Fruit fly (Drosophila melanogaster) whole organism, embryonic: Measurements from ENCODE around the gene CG14881.

Experiments
- Adf1 ChIP-seq: fragments of 200-800 bp; sonication (Bioruptor generic); IDR thresholded peaks from 2 replicates; pipeline ENCODE4 v1.3.6; 2022; ENCODE audit warnings: missing biosample characterization, missing genetic modification characterization
- BtbVII ChIP-seq: fragments of 200-800 bp; sonication (Bioruptor generic); optimal IDR thresholded peaks from 3 replicates; lab custom pipeline; 2017; ENCODE audit warnings: missing biosample characterization, mild to moderate bottlenecking, missing genetic modification characterization
- C15 ChIP-seq: fragments of 200-800 bp; sonication (Bioruptor generic); IDR thresholded peaks from 3 replicates; pipeline ENCODE4 v1.3.6; 2022; ENCODE audit warnings: missing biosample characterization, missing genetic modification characterization
- CG10147 ChIP-seq: fragments of 200-800 bp; sonication (Bioruptor generic); optimal IDR thresholded peaks from 2 replicates; lab custom pipeline; 2019; ENCODE audit warnings: missing biosample characterization, mild to moderate bottlenecking, missing genetic modification characterization, moderate library complexity
- CG10209 ChIP-seq: fragments of 200-800 bp; sonication (Bioruptor generic); optimal IDR thresholded peaks from 3 replicates; lab custom pipeline; 2017; ENCODE audit warnings: missing biosample characterization, mild to moderate bottlenecking, missing genetic modification characterization, missing genetic modification reagents
- CG11560 ChIP-seq: fragments of 200-800 bp; sonication (Bioruptor generic); IDR thresholded peaks from 3 replicates; pipeline ENCODE4 v1.3.6; 2022; ENCODE audit warnings: missing biosample characterization, missing genetic modification characterization
- CG12391 ChIP-seq: fragments of 200-800 bp; sonication (Bioruptor generic); optimal IDR thresholded peaks from 3 replicates; lab custom pipeline; 2018; ENCODE audit warnings: missing biosample characterization, mild to moderate bottlenecking, missing genetic modification characterization, moderate library complexity
- CG12744 ChIP-seq: fragments of 200-800 bp; sonication (Bioruptor generic); optimal IDR thresholded peaks from 2 replicates; lab custom pipeline; 2016; ENCODE audit warnings: missing biosample characterization, missing genetic modification characterization
- CG14014 ChIP-seq: fragments of 200-800 bp; sonication (Bioruptor generic); IDR thresholded peaks from 2 replicates; pipeline ENCODE4 v1.3.6; 2022; ENCODE audit warnings: missing biosample characterization, missing genetic modification characterization
- CG16779 ChIP-seq: fragments of 200-800 bp; sonication (Bioruptor generic); IDR thresholded peaks from 2 replicates; pipeline ENCODE4 v1.3.6; 2022; ENCODE audit warnings: missing biosample characterization, missing genetic modification characterization
- CG16815 ChIP-seq: fragments of 200-800 bp; sonication (Bioruptor generic); optimal IDR thresholded peaks from 3 replicates; lab custom pipeline; 2017; ENCODE audit warnings: missing biosample characterization, mild to moderate bottlenecking, missing genetic modification characterization
- CG2199 ChIP-seq: fragments of 200-800 bp; sonication (Bioruptor generic); IDR thresholded peaks from 3 replicates; pipeline ENCODE4 v1.3.6; 2022; ENCODE audit warnings: missing biosample characterization, missing genetic modification characterization
- CG33557 ChIP-seq: fragments of 200-800 bp; sonication (Bioruptor generic); optimal IDR thresholded peaks from 2 replicates; lab custom pipeline; 2019; ENCODE audit warnings: missing biosample characterization, mild to moderate bottlenecking, missing genetic modification characterization, moderate library complexity
- CG3995 ChIP-seq: fragments of 200-800 bp; sonication (Bioruptor generic); optimal IDR thresholded peaks from 3 replicates; lab custom pipeline; 2016; ENCODE audit warnings: missing biosample characterization, missing genetic modification characterization
- CG4328 ChIP-seq: fragments of 200-800 bp; sonication (Bioruptor generic); optimal IDR thresholded peaks from 3 replicates; lab custom pipeline; 2017; ENCODE audit warnings: missing biosample characterization, missing genetic modification reagents, missing genetic modification characterization
- CG43689 ChIP-seq: fragments of 200-800 bp; sonication (Bioruptor generic); IDR thresholded peaks from 2 replicates; pipeline ENCODE4 v1.3.6; 2022; ENCODE audit warnings: missing biosample characterization, missing genetic modification characterization
- CG5180 ChIP-seq: fragments of 200-800 bp; sonication (Bioruptor generic); optimal IDR thresholded peaks from 3 replicates; lab custom pipeline; 2017; ENCODE audit warnings: missing biosample characterization, missing genetic modification characterization, mild to moderate bottlenecking, moderate library complexity, missing genetic modification reagents
- CG7745 ChIP-seq: fragments of 200-800 bp; sonication (Bioruptor generic); optimal IDR thresholded peaks from 2 replicates; lab custom pipeline; 2018; ENCODE audit warnings: missing biosample characterization, mild to moderate bottlenecking, missing genetic modification characterization, moderate library complexity
- CG8944 ChIP-seq: fragments of 200-800 bp; sonication (Bioruptor generic); optimal IDR thresholded peaks from 3 replicates; lab custom pipeline; 2016; ENCODE audit warnings: missing biosample characterization, missing genetic modification characterization
- CG9817 ChIP-seq: fragments of 200-800 bp; sonication (Bioruptor generic); optimal IDR thresholded peaks from 2 replicates; lab custom pipeline; 2018; ENCODE audit warnings: missing biosample characterization, mild to moderate bottlenecking, missing genetic modification characterization, moderate library complexity
- Dbx ChIP-seq: fragments of 200-800 bp; sonication (Bioruptor generic); IDR thresholded peaks from 3 replicates; pipeline ENCODE4 v1.3.6; 2022; ENCODE audit warnings: missing biosample characterization, missing genetic modification characterization
- Dfd ChIP-seq, 2 experiments: fragments of >200 bp; optimal IDR thresholded peaks; 2 replicates each; lab custom pipeline; 2017; ENCODE audit warnings: missing biosample characterization in 2 of 2, missing genetic modification characterization in 2 of 2
- Eip74EF ChIP-seq, 2 experiments: fragments of 200-800 bp in 1 of 2; fragments of >200 bp in 1 of 2; sonication (Bioruptor generic) in 1 of 2; optimal IDR thresholded peaks; 2 replicates each; lab custom pipeline; 2017 to 2019; ENCODE audit warnings: missing biosample characterization in 2 of 2, missing genetic modification characterization in 2 of 2, mild to moderate bottlenecking in 1 of 2, moderate library complexity in 1 of 2
- NK7.1 ChIP-seq: fragments of 200-800 bp; sonication (Bioruptor generic); optimal IDR thresholded peaks from 3 replicates; lab custom pipeline; 2016; ENCODE audit warnings: missing biosample characterization, missing genetic modification characterization
- Rx ChIP-seq: fragments of 200-800 bp; sonication (Bioruptor generic); IDR thresholded peaks from 2 replicates; pipeline ENCODE4 v1.3.6; 2022; ENCODE audit warnings: missing biosample characterization, missing genetic modification characterization
- Sry-β ChIP-seq: fragments of 200-800 bp; sonication (Bioruptor generic); optimal IDR thresholded peaks from 2 replicates; lab custom pipeline; 2018; ENCODE audit warnings: missing biosample characterization, mild to moderate bottlenecking, missing genetic modification characterization, moderate library complexity
- Taf1 ChIP-seq: fragments of 200-800 bp; sonication (Bioruptor generic); IDR thresholded peaks from 2 replicates; pipeline ENCODE4 v1.3.6; 2022; ENCODE audit warnings: missing biosample characterization, missing genetic modification characterization
- ab ChIP-seq: fragments of 200-800 bp; sonication (Bioruptor generic); optimal IDR thresholded peaks from 2 replicates; lab custom pipeline; 2016; ENCODE audit warnings: missing biosample characterization, missing genetic modification characterization
- ash1 ChIP-seq: fragments of 200-800 bp; sonication (Bioruptor generic); optimal IDR thresholded peaks from 2 replicates; lab custom pipeline; 2018; ENCODE audit warnings: missing biosample characterization, mild to moderate bottlenecking, missing genetic modification characterization
- ato ChIP-seq: fragments of 200-800 bp; sonication (Bioruptor generic); IDR thresholded peaks from 2 replicates; pipeline ENCODE4 v1.3.6; 2022; ENCODE audit warnings: missing biosample characterization, missing genetic modification characterization; ENCODE audit not compliant: partially characterized antibody
- az2 ChIP-seq: fragments of 200-800 bp; sonication (Bioruptor generic); optimal IDR thresholded peaks from 3 replicates; lab custom pipeline; 2016; ENCODE audit warnings: missing biosample characterization, missing genetic modification characterization
- bab2 ChIP-seq: fragments of 200-800 bp; sonication (Bioruptor generic); optimal IDR thresholded peaks from 2 replicates; lab custom pipeline; 2016; ENCODE audit warnings: missing biosample characterization, missing genetic modification characterization
- br ChIP-seq: fragments of >200 bp; optimal IDR thresholded peaks from 2 replicates; lab custom pipeline; 2017
- chif ChIP-seq, 2 experiments: fragments of 200-800 bp; sonication (Bioruptor generic); optimal IDR thresholded peaks; 3 replicates each; lab custom pipeline; 2016; ENCODE audit warnings: missing biosample characterization in 2 of 2, missing genetic modification characterization in 2 of 2
- crp ChIP-seq, 2 experiments: fragments of 200-800 bp; sonication (Bioruptor generic); optimal IDR thresholded peaks; 2 replicates in 1 of 2; 3 replicates in 1 of 2; lab custom pipeline; 2017; ENCODE audit warnings: missing biosample characterization in 2 of 2, missing genetic modification characterization in 2 of 2, mild to moderate bottlenecking in 1 of 2, moderate library complexity in 1 of 2
- cwo ChIP-seq: fragments of 200-800 bp; sonication (Bioruptor generic); optimal IDR thresholded peaks from 3 replicates; lab custom pipeline; 2017; ENCODE audit warnings: missing biosample characterization, missing genetic modification characterization, mild to moderate bottlenecking, moderate library complexity, missing genetic modification reagents
- danr ChIP-seq: fragments of 200-800 bp; sonication (Bioruptor generic); IDR thresholded peaks from 2 replicates; pipeline ENCODE4 v1.3.6; 2022; ENCODE audit warnings: missing biosample characterization, missing genetic modification characterization
- fu2 ChIP-seq: fragments of 200-800 bp; sonication (Bioruptor generic); optimal IDR thresholded peaks from 2 replicates; lab custom pipeline; 2016; ENCODE audit warnings: missing biosample characterization, missing genetic modification characterization
- hb ChIP-seq: fragments of 200-800 bp; sonication (Bioruptor generic); IDR thresholded peaks from 3 replicates; pipeline ENCODE4 v1.3.6; 2022; ENCODE audit warnings: missing biosample characterization, missing genetic modification characterization; ENCODE audit not compliant: partially characterized antibody
- her ChIP-seq: fragments of 200-800 bp; sonication (Bioruptor generic); optimal IDR thresholded peaks from 2 replicates; lab custom pipeline; 2016; ENCODE audit warnings: missing biosample characterization, missing genetic modification characterization
- luna ChIP-seq: fragments of 200-800 bp; sonication (Bioruptor generic); optimal IDR thresholded peaks from 2 replicates; lab custom pipeline; 2016; ENCODE audit warnings: missing biosample characterization, missing genetic modification characterization
- nau ChIP-seq: fragments of 200-800 bp; sonication (Bioruptor generic); optimal IDR thresholded peaks from 3 replicates; lab custom pipeline; 2017; ENCODE audit warnings: missing biosample characterization, mild to moderate bottlenecking, missing genetic modification characterization, missing genetic modification reagents
- prd ChIP-seq, 3 experiments: fragments of >200 bp in 2 of 3; fragments of 200-800 bp in 1 of 3; sonication (Bioruptor generic) in 1 of 3; optimal IDR thresholded peaks in 2 of 3; IDR thresholded peaks in 1 of 3; 2 replicates in 2 of 3; 3 replicates in 1 of 3; pipeline versions ENCODE4 v1.3.6 to Lab custom; 2017 to 2022; ENCODE audit warnings: missing biosample characterization in 1 of 3, missing genetic modification characterization in 1 of 3
- repo ChIP-seq: fragments of 200-800 bp; sonication (Bioruptor generic); optimal IDR thresholded peaks from 2 replicates; lab custom pipeline; 2016; ENCODE audit warnings: missing biosample characterization, missing genetic modification characterization
- sna ChIP-seq: fragments of 200-800 bp; sonication (Bioruptor generic); IDR thresholded peaks from 2 replicates; pipeline ENCODE4 v1.3.6; 2022; ENCODE audit warnings: missing biosample characterization, missing genetic modification characterization; ENCODE audit not compliant: partially characterized antibody
- tgo ChIP-seq: fragments of 200-800 bp; sonication (Bioruptor generic); IDR thresholded peaks from 3 replicates; pipeline ENCODE4 v1.3.6; 2022; ENCODE audit warnings: missing biosample characterization, missing genetic modification characterization
- vnd ChIP-seq: fragments of 200-800 bp; sonication (Bioruptor generic); IDR thresholded peaks from 3 replicates; pipeline ENCODE4 v1.3.6; 2022; ENCODE audit warnings: missing biosample characterization, missing genetic modification characterization; ENCODE audit not compliant: partially characterized antibody
- zfh2 ChIP-seq: fragments of 200-800 bp; sonication (Bioruptor generic); optimal IDR thresholded peaks from 2 replicates; lab custom pipeline; 2016; ENCODE audit warnings: missing biosample characterization, missing genetic modification characterization

Gene CG14881

dm6 chr3R:16441367-16441923, 6.7 kb downstream of the CG14881 start, which contains the start of gene ema (continued):
- TF ChIP-seq CG10209 (GFP tag; lab: Kevin White, UChicago) (no peak), CG12744 (GFP tag; lab: Kevin White, UChicago) (no peak), CG43689 (GFP tag; lab: Robert Waterston, UW) (no peak), chif (GFP tag; optimal IDR thresholded peaks at IDR 0.05; lab: Kevin White, UChicago) (peak in 1 of 2 experiments; percentile 18), Sry-β (GFP tag; lab: Kevin White, UChicago) (peak; percentile 92), luna (GFP tag; lab: Kevin White, UChicago) (no peak), ab (GFP tag; lab: Kevin White, UChicago) (no peak), prd (optimal IDR thresholded peaks at IDR 0.05; lab: Kevin White, UChicago) (no peak), prd (GFP tag; IDR thresholded peaks at IDR 0.05; lab: Robert Waterston, UW) (peak; percentile 18; the same call in 1 of the 3 replicates), NK7.1 (no peak), sna (GFP tag; lab: Robert Waterston, UW) (0 out of 2 replicates have a peak, but pooled peaks have one; percentile 21), Taf1 (GFP tag; lab: Robert Waterston, UW) (no peak), ash1 (GFP tag; lab: Kevin White, UChicago) (no peak), BtbVII (GFP tag; lab: Kevin White, UChicago) (no peak), crp (GFP tag; optimal IDR thresholded peaks at IDR 0.05; lab: Kevin White, UChicago) (peak; percentile 54 to 95), CG2199 (no peak), danr (no peak)

- TF ChIP-seq repo (peak; percentile 46), az2 (GFP tag; lab: Kevin White, UChicago) (peak; percentile 90), Adf1 (peak; percentile 55), CG5180 (GFP tag; lab: Kevin White, UChicago) (no peak), bab2 (GFP tag; lab: Kevin White, UChicago) (peak; percentile 90), CG14014 (GFP tag; lab: Robert Waterston, UW) (peak; percentile 93), Dbx (GFP tag; lab: Robert Waterston, UW) (peak; percentile 77; the same call in 2 of the 3 replicates), hb (peak; percentile 53; the same call in 1 of the 3 replicates), CG7745 (tag; lab: Kevin White, UChicago) (no peak), ato (no peak; the same call in 1 of the 2 replicates), br (lab: Kevin White, UChicago) (no peak), Taf1 (GFP tag; lab: Robert Waterston, UW) (peak; percentile 77), tgo (GFP tag; lab: Robert Waterston, UW) (peak; percentile 93), cwo (GFP tag; lab: Kevin White, UChicago) (peak; percentile 68), vnd (GFP tag; lab: Robert Waterston, UW) (0 out of 3 replicates have a peak, but pooled peaks have one; percentile 19), CG10147 (GFP tag; lab: Kevin White, UChicago) (peak; percentile 58), CG3995 (GFP tag; lab: Kevin White, UChicago) (peak; percentile 66), CG33557 (peak; percentile 66), her (peak; percentile 84), CG8944 (GFP tag; lab: Kevin White, UChicago) (peak; percentile 65), Dfd (GFP tag; optimal IDR thresholded peaks at IDR 0.05; lab: Kevin White, UChicago) (no peak), Eip74EF (GFP tag; optimal IDR thresholded peaks at IDR 0.05; lab: Kevin White, UChicago) (no peak), BtbVII (GFP tag; lab: Kevin White, UChicago) (peak; percentile 68), CG11560 (tag; lab: Robert Waterston, UW) (peak; percentile 69; the same call in 2 of the 3 replicates), nau (no peak), C15 (no peak; the same call in 2 of the 3 replicates), CG16779 (GFP tag; lab: Robert Waterston, UW) (peak; percentile 55), CG16815 (GFP tag; lab: Kevin White, UChicago) (peak; percentile 56), CG9817 (tag; lab: Kevin White, UChicago) (peak; percentile 80), CG4328 (GFP tag; lab: Kevin White, UChicago) (peak; percentile 38), CG12391 (peak; percentile 91), zfh2 (GFP tag; lab: Kevin White, UChicago) (peak; percentile 88), fu2 (GFP tag; lab: Kevin White, UChicago) (peak; percentile 84), Rx (GFP tag; lab: Robert Waterston, UW) (peak; percentile 72)
These were observed 8.2 kb downstream of the CG14881 start, which contains the start of the genes Ttc1 and CG14882 for dm6 chr3R:16442937-16443336. TSS of gene Ttc1 (minus strand) at chr3R:16443007. TSS of gene CG14882 (plus strand) at chr3R:16443207.
